Fruit fly (Drosophila melanogaster) whole organism, embryonic: ENCODE measurements around the gene Boh1.

Experiments
- ATbp ChIP-seq: fragments of 200-800 bp; sonication (Bioruptor generic); optimal IDR thresholded peaks from 2 replicates; lab custom pipeline; 2017; ENCODE audit warnings: missing biosample characterization, mild to moderate bottlenecking, missing genetic modification characterization, missing genetic modification reagents
- Atf-2 ChIP-seq: fragments of 200-800 bp; sonication (Bioruptor generic); optimal IDR thresholded peaks from 2 replicates; lab custom pipeline; 2016; ENCODE audit warnings: missing biosample characterization, missing genetic modification characterization
- B-H2 ChIP-seq: fragments of 200-800 bp; sonication (Bioruptor generic); optimal IDR thresholded peaks from 2 replicates; lab custom pipeline; 2018; ENCODE audit warnings: missing biosample characterization, mild to moderate bottlenecking, missing genetic modification characterization
- Blimp-1 ChIP-seq: fragments of 200-800 bp; sonication (Bioruptor generic); optimal IDR thresholded peaks from 3 replicates; lab custom pipeline; 2018; ENCODE audit warnings: missing biosample characterization, missing genetic modification characterization, mild to moderate bottlenecking, moderate library complexity, missing genetic modification reagents
- CG10267 ChIP-seq: fragments of 200-800 bp; sonication (Bioruptor generic); optimal IDR thresholded peaks from 2 replicates; lab custom pipeline; 2018; ENCODE audit warnings: missing biosample characterization, mild to moderate bottlenecking, missing genetic modification characterization, moderate library complexity
- CG10366 ChIP-seq: fragments of 200-800 bp; sonication (Bioruptor generic); IDR thresholded peaks from 2 replicates; pipeline ENCODE4 v1.3.6; 2022; ENCODE audit warnings: missing biosample characterization, missing genetic modification characterization
- CG11247 ChIP-seq: fragments of 200-800 bp; sonication (Bioruptor generic); IDR thresholded peaks from 2 replicates; pipeline ENCODE4 v1.3.6; 2022; ENCODE audit warnings: missing biosample characterization, missing genetic modification characterization
- CG11695 ChIP-seq: fragments of 200-800 bp; sonication (Bioruptor generic); IDR thresholded peaks from 3 replicates; pipeline ENCODE4 v1.3.6; 2022; ENCODE audit warnings: missing biosample characterization, missing genetic modification characterization
- CG12236 ChIP-seq: fragments of 200-800 bp; sonication (Bioruptor generic); optimal IDR thresholded peaks from 2 replicates; lab custom pipeline; 2016; ENCODE audit warnings: missing biosample characterization, missing genetic modification characterization
- CG1233 ChIP-seq: fragments of 200-800 bp; sonication (Bioruptor generic); optimal IDR thresholded peaks from 4 replicates; lab custom pipeline; 2018; ENCODE audit warnings: missing biosample characterization, mild to moderate bottlenecking, missing genetic modification characterization
- CG12744 ChIP-seq: fragments of 200-800 bp; sonication (Bioruptor generic); optimal IDR thresholded peaks from 2 replicates; lab custom pipeline; 2016; ENCODE audit warnings: missing biosample characterization, missing genetic modification characterization
- CG12769 ChIP-seq: fragments of 200-800 bp; sonication (Bioruptor generic); optimal IDR thresholded peaks from 2 replicates; lab custom pipeline; 2019; ENCODE audit warnings: missing biosample characterization, mild to moderate bottlenecking, missing genetic modification characterization, moderate library complexity
- CG15011 ChIP-seq: fragments of 200-800 bp; sonication (Bioruptor generic); optimal IDR thresholded peaks from 3 replicates; lab custom pipeline; 2018; ENCODE audit warnings: missing biosample characterization, mild to moderate bottlenecking, missing genetic modification characterization
- CG2116 ChIP-seq: fragments of 200-800 bp; sonication (Bioruptor generic); optimal IDR thresholded peaks from 3 replicates; lab custom pipeline; 2018; ENCODE audit warnings: missing biosample characterization, mild to moderate bottlenecking, missing genetic modification characterization
- CG2199 ChIP-seq: fragments of 200-800 bp; sonication (Bioruptor generic); IDR thresholded peaks from 3 replicates; pipeline ENCODE4 v1.3.6; 2022; ENCODE audit warnings: missing biosample characterization, missing genetic modification characterization
- CG2202 ChIP-seq: fragments of 200-800 bp; sonication (Bioruptor generic); optimal IDR thresholded peaks from 2 replicates; lab custom pipeline; 2018; ENCODE audit warnings: missing biosample characterization, mild to moderate bottlenecking, missing genetic modification characterization
- CG2712 ChIP-seq: fragments of 200-800 bp; optimal IDR thresholded peaks from 3 replicates; lab custom pipeline; 2019; ENCODE audit warnings: missing biosample characterization, mild to moderate bottlenecking, missing genetic modification characterization, moderate library complexity
- CG31224 ChIP-seq: fragments of 200-800 bp; sonication (Bioruptor generic); IDR thresholded peaks from 2 replicates; pipeline ENCODE4 v1.3.6; 2022; ENCODE audit warnings: missing biosample characterization, missing genetic modification characterization
- CG33213 ChIP-seq: fragments of 200-800 bp; sonication (Bioruptor generic); optimal IDR thresholded peaks from 3 replicates; lab custom pipeline; 2016; ENCODE audit warnings: missing biosample characterization, missing genetic modification characterization
- CG4707 ChIP-seq: fragments of 200-800 bp; sonication (Bioruptor generic); optimal IDR thresholded peaks from 2 replicates; lab custom pipeline; 2018; ENCODE audit warnings: missing biosample characterization, mild to moderate bottlenecking, missing genetic modification characterization, moderate library complexity
- CG7928 ChIP-seq: fragments of 200-800 bp; sonication (Bioruptor generic); optimal IDR thresholded peaks from 2 replicates; lab custom pipeline; 2017; ENCODE audit warnings: missing biosample characterization, mild to moderate bottlenecking, missing genetic modification characterization
- CG8359 ChIP-seq: fragments of 200-800 bp; sonication (Bioruptor generic); optimal IDR thresholded peaks from 2 replicates; lab custom pipeline; 2017; ENCODE audit warnings: missing biosample characterization, mild to moderate bottlenecking, missing genetic modification characterization, borderline replicate concordance
- Chrac-16 ChIP-seq: fragments of 200-800 bp; sonication (Bioruptor generic); optimal IDR thresholded peaks from 3 replicates; lab custom pipeline; 2016; ENCODE audit warnings: missing biosample characterization, missing genetic modification characterization
- D19A ChIP-seq: fragments of 200-800 bp; optimal IDR thresholded peaks from 3 replicates; lab custom pipeline; 2019; ENCODE audit warnings: missing biosample characterization, mild to moderate bottlenecking, missing genetic modification characterization, moderate library complexity
- Dp ChIP-seq: fragments of 200-800 bp; sonication (Bioruptor generic); optimal IDR thresholded peaks from 2 replicates; lab custom pipeline; 2018; ENCODE audit warnings: missing biosample characterization, mild to moderate bottlenecking, missing genetic modification characterization, moderate library complexity
- H2.0 ChIP-seq: fragments of 200-800 bp; sonication (Bioruptor generic); IDR thresholded peaks from 2 replicates; pipeline ENCODE4 v1.3.6; 2022; ENCODE audit warnings: missing biosample characterization, missing genetic modification characterization
- Hr78 ChIP-seq, 2 experiments: fragments of 200-800 bp in 1 of 2; fragments of >200 bp in 1 of 2; sonication (Bioruptor generic) in 1 of 2; optimal IDR thresholded peaks; 2 replicates each; lab custom pipeline; 2017 to 2019; ENCODE audit warnings: missing biosample characterization in 2 of 2, missing genetic modification characterization in 2 of 2, mild to moderate bottlenecking in 1 of 2, moderate library complexity in 1 of 2
- Lhr ChIP-seq: fragments of 200-800 bp; sonication (Bioruptor generic); optimal IDR thresholded peaks from 3 replicates; lab custom pipeline; 2017; ENCODE audit warnings: mild to moderate bottlenecking, missing biosample characterization, missing genetic modification reagents, missing genetic modification characterization
- Max ChIP-seq: fragments of 200-800 bp; sonication (Bioruptor generic); optimal IDR thresholded peaks from 2 replicates; lab custom pipeline; 2016; ENCODE audit warnings: missing biosample characterization, mild to moderate bottlenecking, missing genetic modification characterization
- Optix ChIP-seq: fragments of 200-800 bp; sonication (Bioruptor generic); IDR thresholded peaks from 3 replicates; pipeline ENCODE4 v1.3.6; 2022; ENCODE audit warnings: missing biosample characterization, missing genetic modification characterization
- Tbp ChIP-seq: fragments of >200 bp; optimal IDR thresholded peaks from 2 replicates; lab custom pipeline; 2018; ENCODE audit warnings: missing biosample characterization, missing genetic modification characterization
- Usf ChIP-seq: fragments of 200-800 bp; sonication (Bioruptor generic); optimal IDR thresholded peaks from 2 replicates; lab custom pipeline; 2017; ENCODE audit warnings: missing genotype, missing biosample characterization, missing genetic modification characterization
- abd-A ChIP-seq: fragments of 200-800 bp; sonication (Bioruptor generic); optimal IDR thresholded peaks from 3 replicates; lab custom pipeline; 2019; ENCODE audit warnings: missing biosample characterization, mild to moderate bottlenecking, missing genetic modification characterization, moderate library complexity
- ac ChIP-seq: fragments of 200-800 bp; sonication (Bioruptor generic); optimal IDR thresholded peaks from 3 replicates; lab custom pipeline; 2017; ENCODE audit warnings: missing biosample characterization, mild to moderate bottlenecking, missing genetic modification characterization
- ash1 ChIP-seq: fragments of 200-800 bp; sonication (Bioruptor generic); optimal IDR thresholded peaks from 2 replicates; lab custom pipeline; 2018; ENCODE audit warnings: missing biosample characterization, mild to moderate bottlenecking, missing genetic modification characterization
- chn ChIP-seq: fragments of 200-800 bp; sonication (Bioruptor generic); optimal IDR thresholded peaks from 2 replicates; lab custom pipeline; 2016; ENCODE audit warnings: missing biosample characterization, missing genetic modification characterization
- fru ChIP-seq: fragments of >200 bp; optimal IDR thresholded peaks from 2 replicates; lab custom pipeline; 2017
- grau ChIP-seq: fragments of 200-800 bp; optimal IDR thresholded peaks from 3 replicates; lab custom pipeline; 2019; ENCODE audit warnings: missing biosample characterization, mild to moderate bottlenecking, missing genetic modification characterization, moderate library complexity
- grn ChIP-seq: fragments of 200-800 bp; sonication (Bioruptor generic); optimal IDR thresholded peaks from 3 replicates; lab custom pipeline; 2017; ENCODE audit warnings: missing biosample characterization, missing genetic modification characterization
- jigr1 ChIP-seq: fragments of 200-800 bp; sonication (Bioruptor generic); IDR thresholded peaks from 3 replicates; pipeline ENCODE4 v1.3.6; 2022; ENCODE audit warnings: missing biosample characterization, missing genetic modification characterization
- luna ChIP-seq: fragments of 200-800 bp; sonication (Bioruptor generic); optimal IDR thresholded peaks from 2 replicates; lab custom pipeline; 2016; ENCODE audit warnings: missing biosample characterization, missing genetic modification characterization
- mirr ChIP-seq: fragments of 200-800 bp; sonication (Bioruptor generic); optimal IDR thresholded peaks from 3 replicates; lab custom pipeline; 2018; ENCODE audit warnings: missing biosample characterization, mild to moderate bottlenecking, missing genetic modification characterization
- odd ChIP-seq: fragments of 200-800 bp; sonication (Bioruptor generic); optimal IDR thresholded peaks from 2 replicates; lab custom pipeline; 2017; ENCODE audit warnings: missing biosample characterization, mild to moderate bottlenecking, missing genetic modification characterization
- otp ChIP-seq: fragments of 200-800 bp; sonication (Bioruptor generic); IDR thresholded peaks from 3 replicates; pipeline ENCODE4, ENCODE4 v1.3.6; 2022; ENCODE audit warnings: missing biosample characterization, missing genetic modification characterization
- pum ChIP-seq: fragments of 200-800 bp; sonication (Bioruptor generic); optimal IDR thresholded peaks from 2 replicates; lab custom pipeline; 2016; ENCODE audit warnings: missing biosample characterization, missing genetic modification characterization
- row ChIP-seq: fragments of 200-800 bp; sonication (Bioruptor generic); IDR thresholded peaks from 3 replicates; pipeline ENCODE4 v1.3.6; 2022; ENCODE audit warnings: missing biosample characterization, missing genetic modification characterization
- slbo ChIP-seq: fragments of 200-800 bp; sonication (Bioruptor generic); IDR thresholded peaks from 2 replicates; pipeline ENCODE4 v1.3.6; 2022; ENCODE audit warnings: missing biosample characterization, missing genetic modification characterization
- sqz ChIP-seq: fragments of 200-800 bp; sonication (Bioruptor generic); optimal IDR thresholded peaks from 3 replicates; lab custom pipeline; 2018; ENCODE audit warnings: missing biosample characterization, mild to moderate bottlenecking, missing genetic modification characterization
- sr ChIP-seq: fragments of 200-800 bp; sonication (Bioruptor generic); IDR thresholded peaks from 3 replicates; pipeline ENCODE4 v1.3.6; 2022; ENCODE audit warnings: missing biosample characterization, missing genetic modification characterization
- sug ChIP-seq: fragments of 200-800 bp; optimal IDR thresholded peaks from 2 replicates; lab custom pipeline; 2019; ENCODE audit warnings: missing biosample characterization, mild to moderate bottlenecking, missing genetic modification characterization, moderate library complexity
- trh ChIP-seq: fragments of 200-800 bp; sonication (Bioruptor generic); optimal IDR thresholded peaks from 2 replicates; lab custom pipeline; 2016; ENCODE audit warnings: missing biosample characterization, missing genetic modification characterization

Gene Boh1

DNA sequence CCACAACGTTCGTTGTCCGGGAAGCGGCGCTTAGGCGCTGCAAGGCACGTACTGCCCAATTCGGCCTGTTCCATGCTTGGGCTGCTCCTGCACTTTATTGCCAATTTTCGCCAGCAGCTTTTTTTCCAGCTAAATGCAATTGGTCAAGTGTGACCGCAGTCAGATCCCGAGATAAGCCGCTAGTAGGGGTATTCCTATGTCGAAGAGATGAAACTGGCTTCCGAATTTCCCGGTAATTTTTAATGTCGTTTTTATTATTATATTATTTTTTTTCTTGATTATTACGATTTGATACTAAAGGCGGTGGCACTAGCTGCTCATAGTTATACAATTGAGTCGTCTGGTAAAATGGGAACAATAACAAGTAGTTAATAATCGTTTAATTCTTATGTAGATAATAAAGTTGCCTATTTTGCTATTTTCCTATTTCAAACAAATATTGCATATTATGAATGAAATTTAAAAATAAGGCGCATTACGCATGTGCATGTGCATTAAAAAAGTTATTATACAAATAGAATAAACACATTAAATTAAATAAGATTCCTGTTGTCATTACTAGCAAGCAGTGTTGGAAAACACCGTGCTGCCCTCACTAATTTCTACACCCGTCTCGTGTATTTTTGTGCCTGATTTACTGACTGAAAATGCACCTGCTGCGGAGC, 2.8 kb downstream of the Boh1 start, which contains the start of the genes CG5003 and mRpS22:
CG5003 (minus strand) TSS at position 162 of the 665 bp plus-strand sequence.
mRpS22 (plus strand) TSS at position 554 of the 665 bp plus-strand sequence.
- no peak for TF ChIP-seq fru (lab: Kevin White, UChicago)
- peak; percentile 51 for TF ChIP-seq B-H2 (GFP tag; lab: Kevin White, UChicago)
- TF ChIP-seq Optix, result no peak
- TF ChIP-seq Usf, result no peak
- TF ChIP-seq row (GFP tag; lab: Robert Waterston, UW), result peak; percentile 83
- TF ChIP-seq CG2199 (GFP tag; lab: Robert Waterston, UW), result no peak
- TF ChIP-seq CG7928 (GFP tag; lab: Kevin White, UChicago), result no peak
- peak; percentile 68 for TF ChIP-seq grau (tag; lab: Kevin White, UChicago)
- no peak for TF ChIP-seq otp (GFP tag; lab: Robert Waterston, UW)
- TF ChIP-seq Tbp, result no peak
- peak; percentile 72 for TF ChIP-seq slbo (GFP tag; lab: Robert Waterston, UW)
- TF ChIP-seq CG31224 (GFP tag; lab: Robert Waterston, UW), result no peak; the same call in 1 of the 2 replicates
- no peak for TF ChIP-seq CG12769 (tag; lab: Kevin White, UChicago)
- no peak for TF ChIP-seq CG12236
- TF ChIP-seq sug (tag; lab: Kevin White, UChicago), result peak; percentile 73
- TF ChIP-seq CG2116 (GFP tag; lab: Kevin White, UChicago), result peak; percentile 51
- no peak for TF ChIP-seq CG12744 (GFP tag; lab: Kevin White, UChicago)
- no peak for TF ChIP-seq luna (GFP tag; lab: Kevin White, UChicago)
- TF ChIP-seq Dp (GFP tag; lab: Kevin White, UChicago), result peak; percentile 10
- TF ChIP-seq jigr1 (GFP tag; lab: Robert Waterston, UW), result no peak
- TF ChIP-seq CG10366, result peak; percentile 23
- TF ChIP-seq sqz, result peak; percentile 69
- no peak for TF ChIP-seq ATbp
- TF ChIP-seq ac (GFP tag; lab: Kevin White, UChicago), result no peak
- peak; percentile 93 for TF ChIP-seq CG10267 (tag; lab: Kevin White, UChicago)
- TF ChIP-seq mirr (GFP tag; lab: Kevin White, UChicago), result peak; percentile 3
- no peak for TF ChIP-seq CG2202 (tag; lab: Kevin White, UChicago)
- TF ChIP-seq Atf-2 (GFP tag; lab: Kevin White, UChicago), result no peak
- peak; percentile 51 for TF ChIP-seq grn (GFP tag; lab: Kevin White, UChicago)
- TF ChIP-seq D19A, result no peak
- peak; percentile 59 for TF ChIP-seq Chrac-16 (GFP tag; lab: Kevin White, UChicago)
- TF ChIP-seq Hr78 (GFP tag; optimal IDR thresholded peaks at IDR 0.05; lab: Kevin White, UChicago), result no peak
- TF ChIP-seq CG11247 (GFP tag; lab: Robert Waterston, UW), result no peak; the same call in 1 of the 2 replicates
- TF ChIP-seq CG4707, result no peak
- TF ChIP-seq Blimp-1 (GFP tag; lab: Kevin White, UChicago), result no peak
- TF ChIP-seq chn (GFP tag; lab: Kevin White, UChicago), result no peak
- peak; percentile 24 for TF ChIP-seq Lhr (GFP tag; lab: Kevin White, UChicago)
- TF ChIP-seq ash1, result no peak
- peak; percentile 58 for TF ChIP-seq CG33213 (GFP tag; lab: Kevin White, UChicago)
- no peak for TF ChIP-seq abd-A (tag; lab: Kevin White, UChicago)
- TF ChIP-seq CG15011 (GFP tag; lab: Kevin White, UChicago), result no peak
- no peak for TF ChIP-seq CG11695 (GFP tag; lab: Robert Waterston, UW)
- TF ChIP-seq odd (GFP tag; lab: Kevin White, UChicago), result no peak
- TF ChIP-seq CG2712 (tag; lab: Kevin White, UChicago), result peak; percentile 69
- TF ChIP-seq H2.0 (GFP tag; lab: Robert Waterston, UW), result peak; percentile 28
- TF ChIP-seq CG1233 (GFP tag; lab: Kevin White, UChicago), result peak; percentile 59
- no peak for TF ChIP-seq trh (GFP tag; lab: Kevin White, UChicago)
- TF ChIP-seq CG8359, result no peak
- no peak for TF ChIP-seq sr (GFP tag; lab: Robert Waterston, UW)
- TF ChIP-seq Max, result peak; percentile 63
- TF ChIP-seq pum, result peak; percentile 22
